Worm (Caenorhabditis elegans) whole organism, early embryonic: ENCODE results near the gene F09E5.14.

ENCODE experiments used
- B0310.2 ChIP-seq: sonication (generic microtip); optimal IDR thresholded peaks from 2 replicates; lab custom pipeline; 2016; ENCODE audit warnings: mild to moderate bottlenecking, missing genetic modification characterization, missing compliant biosample characterization
- F13C5.2 ChIP-seq: sonication (generic microtip); optimal IDR thresholded peaks from 2 replicates; lab custom pipeline; 2017; ENCODE audit warnings: mild to moderate bottlenecking, missing genetic modification characterization, inconsistent platforms, missing compliant biosample characterization
- aly-1 ChIP-seq: sonication (generic microtip); optimal IDR thresholded peaks from 2 replicates; lab custom pipeline; 2016; ENCODE audit warnings: missing genetic modification characterization, missing compliant biosample characterization
- ama-1 ChIP-seq: fragments of 150-350 bp; optimal IDR thresholded peaks from 2 replicates; lab custom pipeline; 2014
- ceh-13 ChIP-seq: fragments of 200-800 bp; sonication (Bioruptor generic); optimal IDR thresholded peaks from 2 replicates; lab custom pipeline; 2018; ENCODE audit warnings: mild to moderate bottlenecking, missing genetic modification characterization, missing compliant biosample characterization
- ceh-36 ChIP-seq: sonication (generic microtip); optimal IDR thresholded peaks from 2 replicates; lab custom pipeline; 2016; ENCODE audit warnings: missing genetic modification characterization, inconsistent platforms, missing compliant biosample characterization
- ets-7 ChIP-seq: sonication (generic microtip); optimal IDR thresholded peaks from 2 replicates; lab custom pipeline; 2016; ENCODE audit warnings: missing genotype, missing genetic modification characterization, missing compliant biosample characterization
- flt-1 ChIP-seq: fragments of 200-800 bp; sonication (Bioruptor generic); IDR thresholded peaks from 2 replicates; pipeline ENCODE4 v1.3.6; 2022; ENCODE audit warnings: missing genetic modification characterization, missing compliant biosample characterization
- hmbx-1 ChIP-seq: sonication (generic microtip); optimal IDR thresholded peaks from 2 replicates; lab custom pipeline; 2016; ENCODE audit warnings: mild to moderate bottlenecking, missing genetic modification characterization, missing compliant biosample characterization
- hmg-4 ChIP-seq: fragments of 200-800 bp; sonication (Bioruptor generic); optimal IDR thresholded peaks from 2 replicates; lab custom pipeline; 2018; ENCODE audit warnings: mild to moderate bottlenecking, missing genetic modification characterization, missing compliant biosample characterization
- hnd-1 ChIP-seq: sonication (generic microtip); optimal IDR thresholded peaks from 2 replicates; lab custom pipeline; 2016; ENCODE audit warnings: missing genetic modification characterization, missing compliant biosample characterization
- pes-1 ChIP-seq: fragments of 200-800 bp; sonication (Bioruptor generic); IDR thresholded peaks from 2 replicates; pipeline ENCODE4 v1.3.6; 2022; ENCODE audit warnings: missing genetic modification reagents, missing genetic modification characterization, missing compliant biosample characterization
- scrt-1 ChIP-seq: fragments of 200-800 bp; sonication (Bioruptor generic); IDR thresholded peaks from 2 replicates; pipeline ENCODE4 v1.3.6; 2022; ENCODE audit warnings: missing genetic modification characterization, missing compliant biosample characterization
- sea-1 ChIP-seq: fragments of 200-800 bp; sonication (Bioruptor generic); conservative IDR thresholded peaks from 2 replicates; pipeline ENCODE4 v1.3.6; 2022; ENCODE audit warnings: missing genetic modification characterization, missing compliant biosample characterization
- tbx-11 ChIP-seq: fragments of 200-800 bp; sonication (Bioruptor generic); IDR thresholded peaks from 2 replicates; pipeline ENCODE4 v1.3.6; 2022; ENCODE audit warnings: missing genetic modification characterization, missing compliant biosample characterization
- tbx-37 ChIP-seq: fragments of 200-800 bp; sonication (Bioruptor generic); conservative IDR thresholded peaks from 2 replicates; pipeline ENCODE4 v1.3.6; 2022; ENCODE audit warnings: missing genetic modification reagents, missing genetic modification characterization, missing compliant biosample characterization
- tra-4 ChIP-seq: sonication (generic microtip); optimal IDR thresholded peaks from 2 replicates; lab custom pipeline; 2017; ENCODE audit warnings: missing genetic modification characterization, missing compliant biosample characterization

F09E5.14 gene

DNA sequence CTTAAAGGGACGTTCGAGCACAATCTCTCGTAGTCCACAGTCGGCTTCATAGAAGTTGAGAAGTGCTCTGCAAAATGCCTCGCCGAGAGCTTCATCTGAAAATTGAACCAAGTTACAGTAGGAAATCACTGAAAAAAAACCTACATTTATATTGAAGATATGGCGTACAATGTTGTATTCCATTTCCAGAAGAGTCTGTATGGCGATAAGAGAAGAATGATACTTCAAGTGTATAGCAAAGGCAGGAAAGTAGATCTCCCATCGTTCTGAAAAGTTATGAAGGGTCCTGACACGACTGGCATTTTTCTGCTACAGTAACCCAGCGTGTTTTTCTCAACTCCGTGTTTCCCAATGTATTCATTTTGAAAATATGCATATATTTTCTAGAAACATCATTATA lies 39.6 kb upstream of the F09E5.14 start:
- TF ChIP-seq tbx-11 (GFP tag; lab: Robert Waterston, UW): no peak
- TF ChIP-seq ets-7 (tag; lab: Kevin White, UChicago): no peak
- no peak for TF ChIP-seq hmbx-1
- TF ChIP-seq tbx-37 (GFP tag; lab: Robert Waterston, UW): no peak
- TF ChIP-seq F13C5.2 (tag; lab: Kevin White, UChicago): no peak
- TF ChIP-seq ama-1: no peak
- TF ChIP-seq ceh-36 (tag; lab: Kevin White, UChicago): no peak
- TF ChIP-seq B0310.2 (tag; lab: Kevin White, UChicago): no peak
- TF ChIP-seq hnd-1 (tag; lab: Kevin White, UChicago): no peak
- no peak for TF ChIP-seq pes-1 (GFP tag; lab: Robert Waterston, UW)
- no peak for TF ChIP-seq hmg-4 (GFP tag; lab: Kevin White, UChicago)
- no peak for TF ChIP-seq ceh-13 (GFP tag; lab: Kevin White, UChicago)
- TF ChIP-seq scrt-1 (GFP tag; lab: Robert Waterston, UW): no peak
- TF ChIP-seq tra-4 (tag; lab: Kevin White, UChicago): no peak
- TF ChIP-seq sea-1: no peak
- no peak for TF ChIP-seq aly-1 (tag; lab: Kevin White, UChicago)

DNA sequence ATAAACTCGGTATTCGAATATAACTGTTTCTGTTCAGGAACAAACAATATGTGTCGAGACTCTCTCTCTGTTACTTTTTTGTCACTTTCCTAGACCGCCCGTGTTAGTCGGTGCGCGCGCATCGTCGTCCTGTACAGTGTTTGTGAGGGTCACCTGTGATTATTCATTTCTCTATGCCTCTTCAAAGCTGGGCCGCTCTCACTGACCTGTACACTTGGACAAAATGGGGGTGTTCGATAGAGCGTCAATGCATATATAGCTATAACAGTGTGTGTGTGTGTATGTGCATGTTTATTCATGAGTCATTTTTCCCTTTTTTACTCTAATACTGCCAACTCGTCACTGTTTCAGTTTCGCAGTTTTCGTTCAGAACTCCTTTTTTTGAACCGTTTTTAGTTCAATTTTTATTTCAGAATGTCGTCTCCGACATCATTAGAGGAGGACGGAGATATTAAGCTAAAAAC lies 35.0 kb upstream of the F09E5.14 start, which contains the start of gene pkc-3:
Gene pkc-3, plus strand, starts transcription at position 414 of the 464 bp plus-strand sequence.
- TF ChIP-seq scrt-1 (GFP tag; lab: Robert Waterston, UW) (no peak), ceh-13 (GFP tag; lab: Kevin White, UChicago) (no peak), hmg-4 (GFP tag; lab: Kevin White, UChicago) (peak; percentile 41), aly-1 (tag; lab: Kevin White, UChicago) (no peak)

DNA sequence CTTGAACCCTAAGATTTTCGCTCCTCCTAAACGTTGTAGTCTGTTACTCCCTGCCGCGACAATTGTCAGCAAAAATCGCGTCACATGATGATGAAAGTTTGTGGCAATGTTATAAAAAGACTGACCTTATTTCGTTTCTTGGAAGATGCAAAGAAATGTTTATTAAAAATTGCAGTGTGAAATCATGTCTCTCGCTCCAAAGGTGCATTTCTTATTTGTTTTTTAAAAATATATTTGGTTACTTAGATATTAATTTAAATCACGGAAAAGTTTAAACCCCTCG lies 33.5 kb upstream of the F09E5.14 start:
- TF ChIP-seq hmbx-1 (no peak), ama-1 (no peak), B0310.2 (tag; lab: Kevin White, UChicago) (no peak), ceh-13 (GFP tag; lab: Kevin White, UChicago) (no peak)

DNA sequence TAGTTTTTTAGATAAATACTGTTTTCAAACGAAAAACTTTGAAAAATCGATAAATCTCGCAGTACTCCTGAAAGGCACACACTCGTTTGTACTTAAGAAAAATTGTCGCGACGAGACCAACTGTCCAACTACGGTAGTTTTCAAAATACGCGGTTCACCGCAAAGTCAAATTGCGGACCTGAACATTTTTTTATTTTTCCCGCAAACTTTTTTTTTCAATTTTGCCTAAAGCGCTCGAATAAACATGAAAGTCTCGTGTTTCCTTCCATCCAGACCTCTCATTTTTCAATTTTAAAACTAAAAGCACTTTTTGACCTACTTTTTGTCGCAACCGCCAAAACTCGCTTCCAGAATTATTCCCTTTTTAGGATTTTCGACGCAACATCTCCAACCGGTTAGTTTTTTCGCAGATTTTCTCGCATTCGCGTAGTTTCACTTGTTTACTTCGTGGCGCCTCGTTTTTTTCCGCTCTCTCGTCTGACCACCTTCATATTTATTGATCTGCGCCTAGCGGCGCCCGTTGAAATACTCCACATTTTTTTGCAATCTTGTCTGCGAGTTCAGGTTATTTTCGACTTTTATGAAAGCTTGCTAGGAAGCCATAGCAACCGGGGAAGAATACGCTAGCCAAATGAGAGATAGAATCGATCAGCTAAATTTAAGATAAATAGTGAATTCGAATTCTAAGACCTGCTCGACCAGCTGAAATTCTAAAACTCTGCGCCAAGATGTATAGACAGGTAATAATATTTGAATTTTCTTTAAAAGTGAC lies 33.0 kb upstream of the F09E5.14 start, which contains the start of gene prdx-2:
Gene prdx-2, plus strand, starts transcription at position 729 of the 772 bp plus-strand sequence.
- TF ChIP-seq sea-1: no peak
- no peak for TF ChIP-seq F13C5.2 (tag; lab: Kevin White, UChicago)
- no peak for TF ChIP-seq hnd-1 (tag; lab: Kevin White, UChicago)
- TF ChIP-seq hmbx-1: no peak
- TF ChIP-seq pes-1 (GFP tag; lab: Robert Waterston, UW): no peak
- TF ChIP-seq ceh-36 (tag; lab: Kevin White, UChicago): no peak
- TF ChIP-seq B0310.2 (tag; lab: Kevin White, UChicago): no peak
- TF ChIP-seq aly-1 (tag; lab: Kevin White, UChicago): no peak
- TF ChIP-seq ama-1: no peak
- no peak for TF ChIP-seq tra-4 (tag; lab: Kevin White, UChicago)
- no peak for TF ChIP-seq ceh-13 (GFP tag; lab: Kevin White, UChicago)
- TF ChIP-seq flt-1 (GFP tag; lab: Robert Waterston, UW): no peak
- no peak for TF ChIP-seq tbx-37 (GFP tag; lab: Robert Waterston, UW)
- no peak for TF ChIP-seq hmg-4 (GFP tag; lab: Kevin White, UChicago)
- TF ChIP-seq tbx-11 (GFP tag; lab: Robert Waterston, UW): no peak
- TF ChIP-seq scrt-1 (GFP tag; lab: Robert Waterston, UW): no peak
- TF ChIP-seq ets-7 (tag; lab: Kevin White, UChicago): no peak

DNA sequence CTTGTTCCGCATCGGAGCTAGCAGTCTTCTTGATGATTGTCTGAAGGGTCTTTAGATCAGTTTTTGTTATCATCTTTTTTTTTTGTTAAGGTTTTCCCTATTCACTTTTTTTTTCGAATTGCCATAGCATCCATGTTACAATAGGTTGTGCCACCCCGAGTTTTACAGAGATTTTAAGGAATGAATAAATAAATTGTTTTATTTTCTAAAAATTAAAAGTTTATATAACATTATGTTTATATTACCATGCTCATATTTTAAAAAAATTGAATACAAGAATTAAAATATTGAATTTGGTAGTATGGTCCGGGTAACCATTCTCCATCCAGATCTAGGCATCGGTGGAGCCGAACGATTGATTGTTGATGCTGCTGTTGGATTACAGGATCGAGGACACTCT lies 30.3 kb upstream of the F09E5.14 start, which contains the start of gene algn-2:
Gene algn-2, plus strand, starts transcription at position 301 of the 400 bp plus-strand sequence.
- TF ChIP-seq tbx-37 (GFP tag; lab: Robert Waterston, UW): no peak
- no peak for TF ChIP-seq ceh-13 (GFP tag; lab: Kevin White, UChicago)
- TF ChIP-seq scrt-1 (GFP tag; lab: Robert Waterston, UW): no peak

DNA sequence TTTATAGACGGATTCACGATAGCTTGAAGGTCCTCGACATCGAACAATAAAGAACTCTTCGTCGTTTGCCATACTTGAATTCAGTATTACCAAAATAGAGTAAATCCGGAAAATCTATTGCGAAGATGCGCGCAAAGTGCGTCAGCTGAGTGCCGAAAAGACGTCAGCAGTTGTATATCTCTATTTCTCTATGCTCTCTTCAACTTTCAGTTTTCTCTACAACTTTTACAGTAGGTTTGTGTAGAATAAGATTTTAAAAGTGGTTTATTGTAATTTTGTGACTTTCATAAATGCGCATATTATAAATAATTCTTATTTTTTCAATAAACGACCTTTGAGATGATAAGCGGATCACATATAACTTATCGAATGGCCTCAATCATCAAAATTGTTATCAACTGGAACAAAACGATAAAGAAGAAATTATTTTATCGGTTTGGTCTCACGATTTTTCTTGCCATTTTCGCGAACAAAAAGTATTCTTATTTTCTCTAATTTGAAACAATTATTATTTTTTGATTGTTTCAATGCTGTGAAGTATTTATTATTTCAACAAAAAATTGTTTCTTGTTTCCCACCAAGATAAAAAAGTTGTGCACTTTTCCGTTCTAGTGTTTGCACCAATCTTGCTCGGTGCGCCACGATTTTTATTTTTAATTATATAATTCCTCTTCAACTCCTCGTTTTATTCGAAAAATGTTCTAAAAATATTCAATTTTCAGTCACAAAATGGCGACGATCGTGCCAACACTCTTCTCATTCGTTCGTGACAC lies 28.8 kb upstream of the F09E5.14 start, which contains the start of the genes agt-2 and F09E5.3:
Gene agt-2, minus strand, starts transcription at position 553 of the 773 bp plus-strand sequence.
Gene F09E5.3, plus strand, starts transcription at position 723 of the 773 bp plus-strand sequence.
- TF ChIP-seq sea-1 (no peak), tbx-37 (GFP tag; lab: Robert Waterston, UW) (0 out of 2 replicates have a peak, but pooled peaks have one; percentile 27), hmbx-1 (no peak), F13C5.2 (tag; lab: Kevin White, UChicago) (peak; percentile 36), tra-4 (tag; lab: Kevin White, UChicago) (no peak), ceh-13 (GFP tag; lab: Kevin White, UChicago) (no peak), pes-1 (GFP tag; lab: Robert Waterston, UW) (no peak), tbx-11 (GFP tag; lab: Robert Waterston, UW) (no peak), aly-1 (tag; lab: Kevin White, UChicago) (no peak), ceh-36 (tag; lab: Kevin White, UChicago) (no peak), hmg-4 (GFP tag; lab: Kevin White, UChicago) (peak; percentile 20), scrt-1 (GFP tag; lab: Robert Waterston, UW) (no peak), ets-7 (tag; lab: Kevin White, UChicago) (no peak), hnd-1 (tag; lab: Kevin White, UChicago) (no peak), flt-1 (GFP tag; lab: Robert Waterston, UW) (0 out of 2 replicates have a peak, but pooled peaks have one; percentile 54), B0310.2 (tag; lab: Kevin White, UChicago) (no peak), ama-1 (no peak)
